Worm (Caenorhabditis elegans) whole organism, L1 larva: Measurements from ENCODE around the gene ark-1.

Source experiments
- hpl-2 ChIP-seq: fragments of 150-350 bp; optimal IDR thresholded peaks from 2 replicates; lab custom pipeline; 2014; ENCODE audit warnings: missing biosample characterization, missing genetic modification reagents, missing genetic modification characterization
- mdl-1 ChIP-seq, 2 experiments: fragments of 150-350 bp; optimal IDR thresholded peaks; 2 replicates each; lab custom pipeline; 2014 to 2017; ENCODE audit warnings: missing biosample characterization in 2 of 2, missing genetic modification characterization in 2 of 2, inconsistent platforms in 1 of 2
- mep-1 ChIP-seq: fragments of 150-350 bp; optimal IDR thresholded peaks from 2 replicates; lab custom pipeline; 2014; ENCODE audit warnings: missing biosample characterization, missing genetic modification characterization
- nhr-12 ChIP-seq: sonication (generic microtip); optimal IDR thresholded peaks from 2 replicates; lab custom pipeline; 2017; ENCODE audit warnings: missing biosample characterization, missing genetic modification characterization
- rnt-1 ChIP-seq: sonication (generic microtip); optimal IDR thresholded peaks from 2 replicates; lab custom pipeline; 2016; ENCODE audit warnings: mild to moderate bottlenecking, missing genetic modification characterization, moderate library complexity, missing compliant biosample characterization
- unc-62 ChIP-seq: fragments of 150-350 bp; optimal IDR thresholded peaks from 2 replicates; lab custom pipeline; 2014; ENCODE audit warnings: missing biosample characterization, missing genetic modification reagents, missing genetic modification characterization
- unc-86 ChIP-seq: sonication (generic microtip); optimal IDR thresholded peaks from 2 replicates; lab custom pipeline; 2016; ENCODE audit warnings: missing genetic modification characterization, missing compliant biosample characterization

DNA sequence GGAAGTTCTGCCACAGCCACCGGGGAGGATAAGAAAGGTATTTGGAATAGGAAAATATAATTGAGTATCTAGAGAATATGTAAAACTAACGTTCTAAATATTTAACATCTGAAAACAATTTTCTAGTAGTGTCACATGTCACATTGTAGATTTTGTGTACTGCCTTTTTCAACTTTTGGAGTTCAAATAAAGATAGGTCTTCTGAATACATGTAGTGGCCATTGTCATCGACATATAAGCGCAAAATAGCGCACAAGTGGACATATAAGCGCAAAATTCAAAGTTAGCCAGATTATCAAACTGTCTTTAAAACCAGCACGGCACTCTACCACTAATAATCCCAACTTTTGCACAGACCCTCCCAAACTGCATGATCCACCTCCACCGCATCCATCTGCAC lies 56.6 kb downstream of the ark-1 start:
- TF ChIP-seq nhr-12: no peak
- no peak for TF ChIP-seq unc-62 (GFP tag; lab: Kevin White, UChicago)
- TF ChIP-seq rnt-1: no peak
- TF ChIP-seq mep-1 (tag; lab: Kevin White, UChicago): no peak
- TF ChIP-seq mdl-1 (tag; optimal IDR thresholded peaks at IDR 0.05; lab: Kevin White, UChicago): no peak
- TF ChIP-seq hpl-2 (GFP tag; lab: Kevin White, UChicago): no peak
- TF ChIP-seq unc-86 (tag; lab: Kevin White, UChicago): no peak
